Fruit fly (Drosophila melanogaster): Measurements from ENCODE around the gene mei-217.

Gene mei-217

dm6 chrX:17121600-17121999 lies 21.2 kb downstream of the mei-217 start (continued):
- TF ChIP-seq CG4730 (GFP tag; IDR thresholded peaks at IDR 0.05), result no peak
- no peak for TF ChIP-seq psq (GFP tag; optimal IDR thresholded peaks at IDR 0.05)
- no peak for TF ChIP-seq rib (GFP tag; IDR thresholded peaks at IDR 0.05)
- no peak for TF ChIP-seq CG13287 (GFP tag; IDR thresholded peaks at IDR 0.05; ENCODE audit: partially characterized antibody)
- no peak for TF ChIP-seq luna (GFP tag; optimal IDR thresholded peaks at IDR 0.05)
- no peak for TF ChIP-seq H2.0 (GFP tag; IDR thresholded peaks at IDR 0.05)
- no peak for TF ChIP-seq Meics (GFP tag; optimal IDR thresholded peaks at IDR 0.05)
- peak; percentile 79 for TF ChIP-seq Med (GFP tag)
- TF ChIP-seq CG17328 (GFP tag; IDR thresholded peaks at IDR 0.05), result no peak
- TF ChIP-seq CG6272 (GFP tag; IDR thresholded peaks at IDR 0.05), result no peak
- no peak for TF ChIP-seq MTF-1 (GFP tag; optimal IDR thresholded peaks at IDR 0.05; ENCODE audit: borderline replicate concordance)
- TF ChIP-seq CG8944 (GFP tag; optimal IDR thresholded peaks at IDR 0.05), result no peak
- no peak for TF ChIP-seq CG13296 (GFP tag; optimal IDR thresholded peaks at IDR 0.05)
- no peak for TF ChIP-seq CG15073 (GFP tag; optimal IDR thresholded peaks at IDR 0.05)
- no peak for TF ChIP-seq ac (GFP tag; optimal IDR thresholded peaks at IDR 0.05)
- TF ChIP-seq hth (optimal IDR thresholded peaks at IDR 0.05), result no peak
- no peak for TF ChIP-seq schlank (tag; optimal IDR thresholded peaks at IDR 0.05)
- no peak for TF ChIP-seq CkIIα-i1 (GFP tag; IDR thresholded peaks at IDR 0.05)
- TF ChIP-seq CG2120 (GFP tag; optimal IDR thresholded peaks at IDR 0.05), result no peak
- TF ChIP-seq CG31388 (GFP tag; optimal IDR thresholded peaks at IDR 0.05), result no peak
- TF ChIP-seq wek (GFP tag; optimal IDR thresholded peaks at IDR 0.05), result no peak
- no peak for TF ChIP-seq CG11093 (GFP tag; IDR thresholded peaks at IDR 0.05)
- peak; percentile 10 for TF ChIP-seq Xbp1 (GFP tag; optimal IDR thresholded peaks at IDR 0.05)
- no peak for TF ChIP-seq dimm (GFP tag; IDR thresholded peaks at IDR 0.05)
- no peak for TF ChIP-seq Max (GFP tag; optimal IDR thresholded peaks at IDR 0.05)
- TF ChIP-seq knrl (GFP tag; IDR thresholded peaks at IDR 0.05; ENCODE audit: partially characterized antibody), result no peak
- no peak for TF ChIP-seq Dll (GFP tag; IDR thresholded peaks at IDR 0.05; ENCODE audit: partially characterized antibody)
- TF ChIP-seq tgo (GFP tag; IDR thresholded peaks at IDR 0.05), result no peak
- TF ChIP-seq Antp (GFP tag; optimal IDR thresholded peaks at IDR 0.05), result no peak
- no peak for TF ChIP-seq amos (GFP tag; IDR thresholded peaks at IDR 0.05; ENCODE audit: partially characterized antibody)
- TF ChIP-seq aop (GFP tag; IDR thresholded peaks at IDR 0.05), result no peak
- peak; percentile 55 for TF ChIP-seq CG17361 (GFP tag; IDR thresholded peaks at IDR 0.05)
- no peak for TF ChIP-seq gt (GFP tag; IDR thresholded peaks at IDR 0.05)
- no peak for TF ChIP-seq CG8281 (tag; optimal IDR thresholded peaks at IDR 0.05)
- TF ChIP-seq tll (GFP tag; optimal IDR thresholded peaks at IDR 0.05), result no peak
- no peak for TF ChIP-seq Mrtf (GFP tag; IDR thresholded peaks at IDR 0.05)
- no peak for TF ChIP-seq CG3726 (GFP tag; IDR thresholded peaks at IDR 0.05)
- TF ChIP-seq lab (GFP tag; optimal IDR thresholded peaks at IDR 0.05), result peak; percentile 34
- no peak for TF ChIP-seq chif (GFP tag; optimal IDR thresholded peaks at IDR 0.05)
- TF ChIP-seq CG10543 (GFP tag; optimal IDR thresholded peaks at IDR 0.05), result no peak
- TF ChIP-seq Ets65A (GFP tag), result no peak
- TF ChIP-seq CG6654 (GFP tag; optimal IDR thresholded peaks at IDR 0.05), result no peak
- no peak for TF ChIP-seq CG1832 (GFP tag; optimal IDR thresholded peaks at IDR 0.05)
- TF ChIP-seq kay (GFP tag; optimal IDR thresholded peaks at IDR 0.05), result no peak
- no peak for TF ChIP-seq cas (GFP tag; IDR thresholded peaks at IDR 0.05)
- TF ChIP-seq hkb (optimal IDR thresholded peaks at IDR 0.05), result no peak
- TF ChIP-seq hkb (GFP tag; IDR thresholded peaks at IDR 0.05), result 0 out of 2 replicates have a peak, but pooled peaks have one; percentile 7
- TF ChIP-seq ara (GFP tag; IDR thresholded peaks at IDR 0.05), result no peak
- no peak for TF ChIP-seq CG34224 (GFP tag; IDR thresholded peaks at IDR 0.05; ENCODE audit: partially characterized antibody)
- no peak for TF ChIP-seq Kr (GFP tag; optimal IDR thresholded peaks at IDR 0.05)
- no peak for TF ChIP-seq CG4707 (GFP tag; optimal IDR thresholded peaks at IDR 0.05)
- TF ChIP-seq grn (GFP tag; optimal IDR thresholded peaks at IDR 0.05), result no peak
- TF ChIP-seq Atf6 (GFP tag; IDR thresholded peaks at IDR 0.05), result no peak
